Worm (Caenorhabditis elegans) whole organism, mixed stage, embryonic: ENCODE measurements around the gene srd-45.
"Not testable (repeated sequence)": the region's sequence is repeated elsewhere in the genome, so short reads cannot be mapped to it uniquely, and the experiment has no call there.

Source experiments
- M03D4.4 ChIP-seq: sonication (generic microtip); optimal IDR thresholded peaks from 2 replicates; lab custom pipeline; 2017; ENCODE audit warnings: mild to moderate bottlenecking, missing genetic modification characterization, missing compliant biosample characterization
- bed-3 ChIP-seq: fragments of 200-800 bp; sonication (Bioruptor generic); optimal IDR thresholded peaks from 3 replicates; lab custom pipeline; 2018; ENCODE audit warnings: mild to moderate bottlenecking, missing genetic modification characterization, moderate library complexity, missing compliant biosample characterization
- blmp-1 ChIP-seq: fragments of 150-350 bp; optimal IDR thresholded peaks from 2 replicates; lab custom pipeline; 2014; ENCODE audit warnings: missing biosample characterization, missing genetic modification characterization
- ceh-43 ChIP-seq: fragments of 200-800 bp; sonication (Bioruptor generic); optimal IDR thresholded peaks from 2 replicates; lab custom pipeline; 2018; ENCODE audit warnings: mild to moderate bottlenecking, missing genetic modification characterization, moderate library complexity, missing compliant biosample characterization
- ceh-83 ChIP-seq: fragments of 200-800 bp; sonication (Bioruptor generic); optimal IDR thresholded peaks from 2 replicates; lab custom pipeline; 2018; ENCODE audit warnings: mild to moderate bottlenecking, missing genetic modification characterization, missing compliant biosample characterization
- ces-1 ChIP-seq: fragments of 150-350 bp; optimal IDR thresholded peaks from 2 replicates; lab custom pipeline; 2014; ENCODE audit warnings: missing biosample characterization, missing genetic modification reagents, missing genetic modification characterization
- cnd-1 ChIP-seq: fragments of 200-800 bp; sonication (Bioruptor generic); optimal IDR thresholded peaks from 2 replicates; lab custom pipeline; 2018; ENCODE audit warnings: mild to moderate bottlenecking, missing genetic modification characterization, missing compliant biosample characterization
- drap-1 ChIP-seq: fragments of 200-800 bp; sonication (Bioruptor generic); optimal IDR thresholded peaks from 3 replicates; lab custom pipeline; 2018; ENCODE audit warnings: mild to moderate bottlenecking, missing genetic modification characterization, missing compliant biosample characterization
- elt-3 ChIP-seq: fragments of 150-350 bp; optimal IDR thresholded peaks from 2 replicates; lab custom pipeline; 2014; ENCODE audit warnings: missing biosample characterization, missing genetic modification characterization
- flh-1 ChIP-seq: fragments of 200-800 bp; sonication (Bioruptor generic); optimal IDR thresholded peaks from 2 replicates; lab custom pipeline; 2018; ENCODE audit warnings: mild to moderate bottlenecking, missing genetic modification characterization, moderate library complexity, missing compliant biosample characterization
- ham-2 ChIP-seq: fragments of 200-800 bp; sonication (Bioruptor generic); optimal IDR thresholded peaks from 2 replicates; lab custom pipeline; 2018; ENCODE audit warnings: mild to moderate bottlenecking, missing genetic modification characterization, missing compliant biosample characterization
- hlh-1 ChIP-seq: fragments of 150-350 bp; optimal IDR thresholded peaks from 2 replicates; lab custom pipeline; 2014; ENCODE audit warnings: missing biosample characterization, missing genetic modification reagents, missing genetic modification characterization
- lin-13 ChIP-seq: fragments of 150-350 bp; optimal IDR thresholded peaks from 2 replicates; lab custom pipeline; 2014; ENCODE audit warnings: missing biosample characterization, missing genetic modification characterization
- lin-32 ChIP-seq: fragments of 200-800 bp; sonication (Bioruptor generic); optimal IDR thresholded peaks from 2 replicates; lab custom pipeline; 2018; ENCODE audit warnings: mild to moderate bottlenecking, missing genetic modification characterization, missing compliant biosample characterization
- lsy-2 ChIP-seq: fragments of 150-350 bp; optimal IDR thresholded peaks from 2 replicates; lab custom pipeline; 2014; ENCODE audit warnings: missing biosample characterization, missing genetic modification characterization
- mab-5 ChIP-seq: fragments of 150-350 bp; optimal IDR thresholded peaks from 2 replicates; lab custom pipeline; 2014; ENCODE audit warnings: missing biosample characterization, missing genetic modification characterization
- nhr-12 ChIP-seq: fragments of 150-350 bp; optimal IDR thresholded peaks from 2 replicates; lab custom pipeline; 2014; ENCODE audit warnings: missing biosample characterization, missing genetic modification characterization
- nhr-2 ChIP-seq: fragments of 150-350 bp; optimal IDR thresholded peaks from 2 replicates; lab custom pipeline; 2014; ENCODE audit warnings: missing biosample characterization, missing genetic modification characterization
- nhr-237 ChIP-seq: fragments of 150-350 bp; optimal IDR thresholded peaks from 2 replicates; lab custom pipeline; 2014; ENCODE audit warnings: missing biosample characterization, missing genetic modification characterization
- nhr-28 ChIP-seq: fragments of 150-350 bp; optimal IDR thresholded peaks from 2 replicates; lab custom pipeline; 2014; ENCODE audit warnings: missing biosample characterization, missing genetic modification characterization
- nhr-76 ChIP-seq: sonication (generic microtip); optimal IDR thresholded peaks from 2 replicates; lab custom pipeline; 2017; ENCODE audit warnings: missing biosample characterization, missing genetic modification characterization
- sem-2 ChIP-seq: fragments of 200-800 bp; sonication (Bioruptor generic); optimal IDR thresholded peaks from 2 replicates; lab custom pipeline; 2018; ENCODE audit warnings: mild to moderate bottlenecking, missing genetic modification characterization, missing compliant biosample characterization
- snpc-4 ChIP-seq: fragments of 150-350 bp; optimal IDR thresholded peaks from 2 replicates; lab custom pipeline; 2014; ENCODE audit warnings: missing biosample characterization, missing genetic modification characterization
- sptf-1 ChIP-seq: sonication (generic microtip); optimal IDR thresholded peaks from 2 replicates; lab custom pipeline; 2017; ENCODE audit warnings: mild to moderate bottlenecking, missing genetic modification characterization, moderate library complexity, missing compliant biosample characterization
- tbx-8 ChIP-seq: fragments of 200-800 bp; sonication (Bioruptor generic); optimal IDR thresholded peaks from 2 replicates; lab custom pipeline; 2018; ENCODE audit warnings: mild to moderate bottlenecking, missing genetic modification characterization, moderate library complexity, missing compliant biosample characterization
- unc-39 ChIP-seq: fragments of 150-350 bp; optimal IDR thresholded peaks from 2 replicates; lab custom pipeline; 2014; ENCODE audit warnings: missing biosample characterization, missing genetic modification characterization
- zip-8 ChIP-seq: fragments of 150-350 bp; optimal IDR thresholded peaks from 2 replicates; lab custom pipeline; 2014; ENCODE audit warnings: missing biosample characterization, missing genetic modification characterization
- ztf-11 ChIP-seq: fragments of 150-350 bp; optimal IDR thresholded peaks from 2 replicates; lab custom pipeline; 2014; ENCODE audit warnings: missing biosample characterization, missing genetic modification characterization

Gene srd-45

ce11 chrX:12302755-12303154 lies 26.0 kb upstream of the srd-45 start, which contains the start of gene dot-1.3:
TSS of gene dot-1.3 (minus strand) at chrX:12302855.
- TF ChIP-seq tbx-8 (GFP tag; lab: Kevin White, UChicago); blmp-1 (tag; lab: Kevin White, UChicago); nhr-12 (tag; lab: Kevin White, UChicago): not testable (repeated sequence)

DNA sequence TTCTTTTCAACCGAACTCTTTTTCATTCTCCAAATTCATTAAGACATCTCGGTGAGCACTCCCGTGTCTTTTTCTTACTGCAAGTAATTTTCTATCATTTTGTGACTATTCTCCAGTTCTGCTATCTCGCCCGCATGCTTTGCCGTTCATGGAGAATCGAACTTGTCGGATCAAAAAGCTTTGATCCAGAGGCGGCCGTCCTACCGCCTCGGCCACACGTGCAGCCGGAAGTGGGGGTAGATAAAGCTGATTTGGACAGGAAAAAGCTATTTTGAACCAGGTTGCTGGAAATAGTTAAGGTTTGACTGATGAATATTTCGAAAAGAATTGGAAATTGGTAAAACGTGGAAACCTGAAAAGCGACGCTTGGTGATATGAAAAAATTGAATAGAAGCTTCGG lies 24.5 kb upstream of the srd-45 start:
- TF ChIP-seq nhr-237 (tag; lab: Kevin White, UChicago) (no peak), sem-2 (GFP tag; lab: Kevin White, UChicago) (no peak), nhr-12 (tag; lab: Kevin White, UChicago) (no peak), nhr-2 (tag; lab: Kevin White, UChicago) (no peak), elt-3 (tag; lab: Kevin White, UChicago) (no peak), zip-8 (no peak)

- TF ChIP-seq drap-1 (GFP tag; lab: Kevin White, UChicago) (no peak), nhr-76 (tag; lab: Kevin White, UChicago) (no peak), hlh-1 (no peak), zip-8 (no peak), nhr-2 (tag; lab: Kevin White, UChicago) (no peak), ceh-83 (GFP tag; lab: Kevin White, UChicago) (no peak), elt-3 (tag; lab: Kevin White, UChicago) (no peak), ham-2 (no peak), M03D4.4 (no peak), ceh-43 (GFP tag; lab: Kevin White, UChicago) (no peak), lin-32 (no peak), nhr-237 (tag; lab: Kevin White, UChicago) (no peak), nhr-28 (tag; lab: Kevin White, UChicago) (no peak), snpc-4 (tag; lab: Kevin White, UChicago) (no peak), blmp-1 (tag; lab: Kevin White, UChicago) (no peak), sptf-1 (no peak)
Measured at ce11 chrX:12306565-12306964, 22.2 kb upstream of the srd-45 start, which contains the start of gene phf-32. TSS of gene phf-32 (plus strand) at chrX:12306865.

DNA sequence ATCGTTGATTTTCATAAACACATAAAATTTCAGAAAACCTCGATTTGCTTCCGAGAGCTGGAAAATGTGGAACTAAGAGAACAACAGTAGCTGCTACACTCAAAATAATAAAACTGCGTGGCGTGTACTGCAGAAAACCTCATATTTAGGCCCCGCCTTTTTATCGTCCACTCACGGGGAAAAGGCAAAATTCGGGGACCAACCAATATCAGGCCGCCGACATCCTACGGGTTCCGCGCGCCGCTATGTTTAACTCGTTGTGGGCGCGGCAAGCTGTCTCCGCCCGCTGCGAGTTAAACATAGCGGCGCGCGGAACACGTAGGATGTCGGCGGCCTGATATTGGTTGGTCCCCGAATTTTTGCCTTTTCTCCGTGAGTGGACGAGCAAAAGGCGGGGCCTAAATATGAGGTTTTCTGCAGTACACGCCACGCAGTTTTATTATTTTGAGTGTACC lies 20.7 kb upstream of the srd-45 start, which contains the start of gene F17A2.16:
Gene F17A2.16 (plus strand): TSS at position 405 of the 455 bp plus-strand sequence.
- not testable (repeated sequence) for TF ChIP-seq hlh-1; lin-13 (tag; lab: Kevin White, UChicago); nhr-12 (tag; lab: Kevin White, UChicago)

DNA sequence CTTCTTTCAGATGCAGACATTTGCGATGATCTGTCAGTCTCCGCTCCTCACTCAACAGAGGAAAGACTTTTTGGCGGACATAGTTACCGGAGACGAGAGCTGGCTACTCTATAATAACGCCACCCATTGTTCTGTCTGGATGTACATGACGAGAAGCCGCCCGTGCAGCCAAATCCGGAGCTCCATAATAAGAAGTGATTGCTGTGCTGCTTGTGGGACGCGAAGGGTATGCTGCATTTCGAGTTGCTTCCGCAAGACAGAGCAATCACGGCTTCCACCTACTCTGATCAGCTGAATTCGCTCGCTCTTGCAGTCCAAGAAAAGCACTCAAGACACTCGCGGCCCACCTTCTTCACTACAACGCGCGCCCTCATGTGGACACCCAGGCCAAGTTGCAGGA lies 15.0 kb upstream of the srd-45 start:
- TF ChIP-seq sem-2 (GFP tag; lab: Kevin White, UChicago): no peak
- no peak for TF ChIP-seq ham-2
- TF ChIP-seq cnd-1 (tag; lab: Kevin White, UChicago): no peak
- no peak for TF ChIP-seq nhr-76 (tag; lab: Kevin White, UChicago)
- TF ChIP-seq zip-8: no peak
- TF ChIP-seq lin-13 (tag; lab: Kevin White, UChicago): no peak
- TF ChIP-seq flh-1 (GFP tag; lab: Kevin White, UChicago): no peak
- TF ChIP-seq mab-5: no peak
- TF ChIP-seq ces-1 (GFP tag; lab: Kevin White, UChicago): no peak
- TF ChIP-seq ztf-11 (tag; lab: Kevin White, UChicago): no peak
- no peak for TF ChIP-seq tbx-8 (GFP tag; lab: Kevin White, UChicago)
- TF ChIP-seq unc-39 (tag; lab: Kevin White, UChicago): no peak

DNA sequence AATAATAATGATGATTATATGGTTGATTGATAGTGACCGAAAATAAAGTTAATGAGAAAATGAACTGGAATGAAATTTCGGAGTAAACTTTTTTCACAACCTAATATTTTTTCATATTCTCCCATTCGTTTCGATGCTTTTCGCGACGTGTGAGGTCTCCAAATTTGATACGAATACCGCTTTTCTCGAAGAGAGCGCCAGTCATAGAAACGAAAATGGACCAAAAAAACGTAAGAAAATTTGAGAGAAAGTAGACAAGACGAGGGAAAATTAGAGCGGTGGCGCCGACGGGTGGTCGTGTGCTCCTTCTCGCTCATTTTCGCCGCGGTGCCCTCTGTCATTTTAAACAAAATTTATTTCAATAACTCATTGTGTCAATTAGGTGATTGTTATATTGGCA lies 14.4 kb upstream of the srd-45 start:
- no peak for TF ChIP-seq lsy-2 (tag; lab: Kevin White, UChicago)
- no peak for TF ChIP-seq unc-39 (tag; lab: Kevin White, UChicago)
- no peak for TF ChIP-seq sem-2 (GFP tag; lab: Kevin White, UChicago)
- TF ChIP-seq elt-3 (tag; lab: Kevin White, UChicago): no peak
- no peak for TF ChIP-seq drap-1 (GFP tag; lab: Kevin White, UChicago)
- no peak for TF ChIP-seq ceh-83 (GFP tag; lab: Kevin White, UChicago)
- no peak for TF ChIP-seq bed-3
- no peak for TF ChIP-seq nhr-237 (tag; lab: Kevin White, UChicago)
- no peak for TF ChIP-seq ham-2
- TF ChIP-seq hlh-1: no peak
- no peak for TF ChIP-seq mab-5
- no peak for TF ChIP-seq ztf-11 (tag; lab: Kevin White, UChicago)
- TF ChIP-seq, all 35 proteins: peak for 0
